Fruit fly (Drosophila melanogaster): ENCODE data around the gene CG15414.

DNA sequence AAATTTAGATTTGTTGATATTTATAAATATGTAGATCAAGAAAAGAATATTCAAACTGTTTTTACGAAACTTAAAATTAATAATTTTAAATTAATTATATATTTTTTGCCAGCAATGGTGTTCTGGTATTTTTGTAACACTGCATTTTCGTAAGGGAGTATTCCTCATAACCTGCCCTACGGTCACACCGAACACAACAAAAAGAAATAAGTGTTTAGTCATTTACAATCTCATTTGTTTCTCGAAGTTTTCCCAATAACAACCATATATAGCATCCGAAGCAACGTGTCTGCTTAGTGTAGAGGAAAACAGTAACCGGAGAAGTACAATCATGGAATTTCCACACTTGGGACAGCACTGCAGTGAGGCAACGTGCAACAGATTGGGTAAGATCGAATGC is 38.6 kb downstream of the CG15414 start, which contains the start of gene CG12795:
- TF ChIP-seq CTCF (optimal IDR thresholded peaks at IDR 0.05): no peak
- no peak for TF ChIP-seq CG8478 (optimal IDR thresholded peaks at IDR 0.05)

All from S2 (cell line).